Fruit fly (Drosophila melanogaster) whole organism, embryonic: ENCODE data around the gene Cpr64Ab.

Experiments
- Antp ChIP-seq: fragments of 200-800 bp; sonication (Bioruptor generic); optimal IDR thresholded peaks from 3 replicates; lab custom pipeline; 2016; ENCODE audit warnings: missing biosample characterization, missing genetic modification characterization
- C15 ChIP-seq: fragments of 200-800 bp; sonication (Bioruptor generic); IDR thresholded peaks from 3 replicates; pipeline ENCODE4 v1.3.6; 2022; ENCODE audit warnings: missing biosample characterization, missing genetic modification characterization
- CG10543 ChIP-seq: fragments of 200-800 bp; sonication (Bioruptor generic); optimal IDR thresholded peaks from 3 replicates; lab custom pipeline; 2017; ENCODE audit warnings: missing biosample characterization, mild to moderate bottlenecking, missing genetic modification characterization, moderate library complexity
- CG11247 ChIP-seq: fragments of 200-800 bp; sonication (Bioruptor generic); IDR thresholded peaks from 2 replicates; pipeline ENCODE4 v1.3.6; 2022; ENCODE audit warnings: missing biosample characterization, missing genetic modification characterization
- CG1529 ChIP-seq: fragments of 200-800 bp; sonication (Bioruptor generic); optimal IDR thresholded peaks from 3 replicates; lab custom pipeline; 2018; ENCODE audit warnings: missing biosample characterization, missing genetic modification characterization
- CG15696 ChIP-seq: fragments of 200-800 bp; sonication (Bioruptor generic); optimal IDR thresholded peaks from 2 replicates; lab custom pipeline; 2019; ENCODE audit warnings: missing biosample characterization, mild to moderate bottlenecking, missing genetic modification characterization, moderate library complexity
- CG16815 ChIP-seq: fragments of 200-800 bp; sonication (Bioruptor generic); optimal IDR thresholded peaks from 3 replicates; lab custom pipeline; 2017; ENCODE audit warnings: missing biosample characterization, mild to moderate bottlenecking, missing genetic modification characterization
- CG16863 ChIP-seq: fragments of 200-800 bp; sonication (Bioruptor generic); optimal IDR thresholded peaks from 3 replicates; lab custom pipeline; 2016; ENCODE audit warnings: missing biosample characterization, missing genetic modification characterization
- CG17359 ChIP-seq: fragments of 200-800 bp; sonication (Bioruptor generic); optimal IDR thresholded peaks from 3 replicates; lab custom pipeline; 2018; ENCODE audit warnings: missing biosample characterization, mild to moderate bottlenecking, missing genetic modification characterization, moderate library complexity
- CG18619 ChIP-seq: fragments of 200-800 bp; sonication (Bioruptor generic); optimal IDR thresholded peaks from 3 replicates; lab custom pipeline; 2017; ENCODE audit warnings: missing biosample characterization, mild to moderate bottlenecking, missing genetic modification characterization
- CG2678 ChIP-seq: fragments of 200-800 bp; sonication (Bioruptor generic); optimal IDR thresholded peaks from 3 replicates; lab custom pipeline; 2019; ENCODE audit warnings: missing biosample characterization, mild to moderate bottlenecking, missing genetic modification characterization, moderate library complexity
- CG31224 ChIP-seq: fragments of 200-800 bp; sonication (Bioruptor generic); IDR thresholded peaks from 2 replicates; pipeline ENCODE4 v1.3.6; 2022; ENCODE audit warnings: missing biosample characterization, missing genetic modification characterization
- CG31365 ChIP-seq: fragments of 200-800 bp; sonication (Bioruptor generic); optimal IDR thresholded peaks from 2 replicates; lab custom pipeline; 2018; ENCODE audit warnings: missing biosample characterization, mild to moderate bottlenecking, missing genetic modification characterization
- CG3163 ChIP-seq: fragments of 200-800 bp; sonication (Bioruptor generic); optimal IDR thresholded peaks from 3 replicates; lab custom pipeline; 2016; ENCODE audit warnings: missing biosample characterization, missing genetic modification characterization
- CG34422 ChIP-seq: fragments of 200-800 bp; sonication (Bioruptor generic); IDR thresholded peaks from 3 replicates; pipeline ENCODE4 v1.3.6; 2022; ENCODE audit warnings: missing biosample characterization, missing genetic modification characterization
- CG3838 ChIP-seq: fragments of 200-800 bp; sonication (Bioruptor generic); optimal IDR thresholded peaks from 3 replicates; lab custom pipeline; 2016; ENCODE audit warnings: missing biosample characterization, missing genetic modification characterization
- CG6791 ChIP-seq: fragments of 200-800 bp; sonication (Bioruptor generic); IDR thresholded peaks from 3 replicates; pipeline ENCODE4 v1.3.6; 2022; ENCODE audit warnings: missing biosample characterization, missing genetic modification characterization; ENCODE audit not compliant: partially characterized antibody
- CG7963 ChIP-seq: fragments of 200-800 bp; sonication (Bioruptor generic); IDR thresholded peaks from 3 replicates; pipeline ENCODE4 v1.3.6; 2022; ENCODE audit warnings: missing biosample characterization, missing genetic modification characterization; ENCODE audit not compliant: partially characterized antibody
- CG8924 ChIP-seq: fragments of 200-800 bp; optimal IDR thresholded peaks from 3 replicates; lab custom pipeline; 2019; ENCODE audit warnings: missing biosample characterization, mild to moderate bottlenecking, missing genetic modification characterization, moderate library complexity
- Deaf1 ChIP-seq: fragments of 200-800 bp; optimal IDR thresholded peaks from 3 replicates; lab custom pipeline; 2019; ENCODE audit warnings: missing biosample characterization, mild to moderate bottlenecking, missing genetic modification characterization, moderate library complexity
- Doc3 ChIP-seq: fragments of 200-800 bp; sonication (Bioruptor generic); IDR thresholded peaks from 3 replicates; pipeline ENCODE4 v1.3.6; 2022; ENCODE audit warnings: missing biosample characterization, missing genetic modification characterization; ENCODE audit not compliant: partially characterized antibody
- Elba2 ChIP-seq: fragments of 200-800 bp; sonication (Bioruptor generic); optimal IDR thresholded peaks from 3 replicates; lab custom pipeline; 2016; ENCODE audit warnings: missing biosample characterization, missing genetic modification characterization
- H2.0 ChIP-seq: fragments of 200-800 bp; sonication (Bioruptor generic); IDR thresholded peaks from 2 replicates; pipeline ENCODE4 v1.3.6; 2022; ENCODE audit warnings: missing biosample characterization, missing genetic modification characterization
- Hmr ChIP-seq: fragments of 200-800 bp; sonication (Bioruptor generic); optimal IDR thresholded peaks from 3 replicates; lab custom pipeline; 2017; ENCODE audit warnings: mild to moderate bottlenecking, missing biosample characterization, missing genetic modification reagents, missing genetic modification characterization
- Jarid2 ChIP-seq: fragments of 200-800 bp; sonication (Bioruptor generic); optimal IDR thresholded peaks from 3 replicates; lab custom pipeline; 2017; ENCODE audit warnings: mild to moderate bottlenecking, missing biosample characterization, missing genetic modification reagents, missing genetic modification characterization
- Lim3 ChIP-seq: fragments of 200-800 bp; sonication (Bioruptor generic); IDR thresholded peaks from 2 replicates; pipeline ENCODE4 v1.3.6; 2022; ENCODE audit warnings: missing biosample characterization, missing genetic modification characterization
- Max ChIP-seq: fragments of 200-800 bp; sonication (Bioruptor generic); optimal IDR thresholded peaks from 2 replicates; lab custom pipeline; 2016; ENCODE audit warnings: missing biosample characterization, mild to moderate bottlenecking, missing genetic modification characterization
- Oaz ChIP-seq: fragments of 200-800 bp; sonication (Bioruptor generic); IDR thresholded peaks from 2 replicates; pipeline ENCODE4 v1.3.6; 2022; ENCODE audit warnings: missing biosample characterization, missing genetic modification characterization
- Poxn ChIP-seq: fragments of 200-800 bp; sonication (Bioruptor generic); IDR thresholded peaks from 2 replicates; pipeline ENCODE4 v1.3.6; 2022; ENCODE audit warnings: missing biosample characterization, missing genetic modification characterization
- Ptx1 ChIP-seq: fragments of 200-800 bp; sonication (Bioruptor generic); IDR thresholded peaks from 2 replicates; pipeline ENCODE4 v1.3.6; 2022; ENCODE audit warnings: missing biosample characterization, missing genetic modification characterization
- Sin3A ChIP-seq: fragments of >200 bp; optimal IDR thresholded peaks from 2 replicates; lab custom pipeline; 2018
- Sry-δ ChIP-seq: fragments of 200-800 bp; sonication (Bioruptor generic); optimal IDR thresholded peaks from 2 replicates; lab custom pipeline; 2016; ENCODE audit warnings: missing biosample characterization, missing genetic modification characterization
- Stat92E ChIP-seq, 3 experiments: fragments of >200 bp in 2 of 3; fragments of 200-800 bp in 1 of 3; sonication (Bioruptor generic) in 1 of 3; optimal IDR thresholded peaks; 2 replicates each; lab custom pipeline; 2017 to 2019; ENCODE audit warnings: missing biosample characterization in 3 of 3, missing genetic modification characterization in 3 of 3, mild to moderate bottlenecking in 1 of 3, moderate library complexity in 1 of 3
- Tbp ChIP-seq: fragments of >200 bp; optimal IDR thresholded peaks from 2 replicates; lab custom pipeline; 2018; ENCODE audit warnings: missing biosample characterization, missing genetic modification characterization
- Xbp1 ChIP-seq: fragments of 200-800 bp; sonication (Bioruptor generic); optimal IDR thresholded peaks from 3 replicates; lab custom pipeline; 2016; ENCODE audit warnings: missing biosample characterization, mild to moderate bottlenecking, missing genetic modification characterization
- bsh ChIP-seq, 2 experiments: fragments of 200-800 bp; sonication (Bioruptor generic); optimal IDR thresholded peaks; 2 replicates each; lab custom pipeline; 2017 to 2018; ENCODE audit warnings: mild to moderate bottlenecking in 2 of 2, missing biosample characterization in 2 of 2, missing genetic modification characterization in 2 of 2, moderate library complexity in 1 of 2
- btn ChIP-seq: fragments of 200-800 bp; sonication (Bioruptor generic); optimal IDR thresholded peaks from 2 replicates; lab custom pipeline; 2016; ENCODE audit warnings: missing biosample characterization, missing genetic modification characterization
- chinmo ChIP-seq: fragments of 200-800 bp; sonication (Bioruptor generic); IDR thresholded peaks from 4 replicates; pipeline ENCODE4 v1.3.6; 2022; ENCODE audit warnings: missing biosample characterization, missing genetic modification characterization; ENCODE audit not compliant: partially characterized antibody
- dati ChIP-seq: fragments of 200-800 bp; sonication (Bioruptor generic); IDR thresholded peaks from 2 replicates; pipeline ENCODE4 v1.3.6; 2022; ENCODE audit warnings: missing biosample characterization, missing genetic modification characterization
- fd102C ChIP-seq: fragments of 200-800 bp; sonication (Bioruptor generic); optimal IDR thresholded peaks from 2 replicates; lab custom pipeline; 2018; ENCODE audit warnings: missing biosample characterization, mild to moderate bottlenecking, missing genetic modification characterization, moderate library complexity
- gcm2 ChIP-seq: fragments of 200-800 bp; sonication (Bioruptor generic); optimal IDR thresholded peaks from 2 replicates; lab custom pipeline; 2016; ENCODE audit warnings: missing biosample characterization, missing genetic modification characterization
- gsb-n ChIP-seq: fragments of 200-800 bp; sonication (Bioruptor generic); optimal IDR thresholded peaks from 3 replicates; lab custom pipeline; 2018; ENCODE audit warnings: missing biosample characterization, mild to moderate bottlenecking, missing genetic modification characterization
- h ChIP-seq: fragments of >200 bp; optimal IDR thresholded peaks from 2 replicates; lab custom pipeline; 2017
- kay ChIP-seq: fragments of 200-800 bp; sonication (Bioruptor generic); optimal IDR thresholded peaks from 2 replicates; lab custom pipeline; 2016; ENCODE audit warnings: missing biosample characterization, missing genetic modification characterization
- luna ChIP-seq: fragments of 200-800 bp; sonication (Bioruptor generic); optimal IDR thresholded peaks from 2 replicates; lab custom pipeline; 2016; ENCODE audit warnings: missing biosample characterization, missing genetic modification characterization
- oc ChIP-seq: fragments of 200-800 bp; sonication (Bioruptor generic); optimal IDR thresholded peaks from 2 replicates; lab custom pipeline; 2018; ENCODE audit warnings: missing biosample characterization, mild to moderate bottlenecking, missing genetic modification characterization, moderate library complexity
- onecut ChIP-seq: fragments of 200-800 bp; sonication (Bioruptor generic); IDR thresholded peaks from 2 replicates; pipeline ENCODE4 v1.3.6; 2022; ENCODE audit warnings: missing biosample characterization, missing genetic modification characterization
- otp ChIP-seq: fragments of 200-800 bp; sonication (Bioruptor generic); IDR thresholded peaks from 3 replicates; pipeline ENCODE4, ENCODE4 v1.3.6; 2022; ENCODE audit warnings: missing biosample characterization, missing genetic modification characterization
- sens-2 ChIP-seq: fragments of 200-800 bp; sonication (Bioruptor generic); IDR thresholded peaks from 2 replicates; pipeline ENCODE4 v1.3.6; 2022; ENCODE audit warnings: missing biosample characterization, missing genetic modification characterization
- sisA ChIP-seq: fragments of 200-800 bp; sonication (Bioruptor generic); IDR thresholded peaks from 2 replicates; pipeline ENCODE4 v1.3.6; 2022; ENCODE audit warnings: missing biosample characterization, missing genetic modification characterization
- wdn ChIP-seq: fragments of 200-800 bp; sonication (Bioruptor generic); IDR thresholded peaks from 2 replicates; pipeline ENCODE4 v1.3.6; 2022; ENCODE audit warnings: missing biosample characterization, missing genetic modification characterization
- zfh1 ChIP-seq: fragments of 200-800 bp; sonication (Bioruptor generic); IDR thresholded peaks from 3 replicates; pipeline ENCODE4 v1.3.6; 2022; ENCODE audit warnings: missing biosample characterization, missing genetic modification characterization

Gene Cpr64Ab

dm6 chr3L:4221226-4221770, 10.0 kb upstream of the Cpr64Ab start (continued):
- TF ChIP-seq CG7963 (GFP tag; lab: Robert Waterston, UW) (no peak), Doc3 (GFP tag; lab: Robert Waterston, UW) (no peak), CG10543 (peak; percentile 97), h (no peak), Elba2 (GFP tag; lab: Kevin White, UChicago) (no peak), CG31224 (GFP tag; lab: Robert Waterston, UW) (no peak), CG1529 (GFP tag; lab: Kevin White, UChicago) (no peak), luna (no peak), Stat92E (GFP tag; optimal IDR thresholded peaks at IDR 0.05; lab: Kevin White, UChicago) (peak in 1 of 3 experiments; percentile 10), CG11247 (GFP tag; lab: Robert Waterston, UW) (no peak), CG6791 (GFP tag; lab: Robert Waterston, UW) (0 out of 3 replicates have a peak, but pooled peaks have one; percentile 33), Xbp1 (no peak), chinmo (GFP tag; lab: Robert Waterston, UW) (peak; percentile 96), Oaz (GFP tag; lab: Robert Waterston, UW) (no peak), zfh1 (no peak), fd102C (no peak), Ptx1 (GFP tag; lab: Robert Waterston, UW) (peak; percentile 19; the same call in 1 of the 2 replicates), Jarid2 (GFP tag; lab: Kevin White, UChicago) (no peak), C15 (GFP tag; lab: Robert Waterston, UW) (no peak), Lim3 (GFP tag; lab: Robert Waterston, UW) (no peak), Poxn (GFP tag; lab: Robert Waterston, UW) (no peak), Max (GFP tag; lab: Kevin White, UChicago) (no peak), H2.0 (no peak), Sin3A (lab: Kevin White, UChicago) (no peak), gcm2 (GFP tag; lab: Kevin White, UChicago) (no peak), CG31365 (tag; lab: Kevin White, UChicago) (no peak), CG18619 (no peak), oc (peak; percentile 2), CG16815 (GFP tag; lab: Kevin White, UChicago) (no peak), dati (GFP tag; lab: Robert Waterston, UW) (no peak), otp (GFP tag; lab: Robert Waterston, UW) (0 out of 3 replicates have a peak, but pooled peaks have one; percentile 50), CG2678 (peak; percentile 31), CG3163 (GFP tag; lab: Kevin White, UChicago) (no peak), CG17359 (no peak), sisA (GFP tag; lab: Robert Waterston, UW) (no peak), bsh (GFP tag; optimal IDR thresholded peaks at IDR 0.05; lab: Kevin White, UChicago) (no peak), Antp (no peak), btn (GFP tag; lab: Kevin White, UChicago) (no peak), Deaf1 (tag; lab: Kevin White, UChicago) (peak; percentile 97), CG34422 (GFP tag; lab: Robert Waterston, UW) (no peak), Sry-δ (no peak), gsb-n (peak; percentile 52), CG16863 (GFP tag; lab: Kevin White, UChicago) (no peak), Hmr (GFP tag; lab: Kevin White, UChicago) (peak; percentile 34), sens-2 (no peak), wdn (GFP tag; lab: Robert Waterston, UW) (no peak), kay (GFP tag; lab: Kevin White, UChicago) (peak; percentile 52), CG15696 (no peak), CG8924 (tag; lab: Kevin White, UChicago) (no peak), onecut (no peak), CG3838 (GFP tag; lab: Kevin White, UChicago) (no peak), Tbp (no peak)
